Fruit fly (Drosophila melanogaster) whole organism, embryonic: ENCODE measurements around the gene Nulp1.

Source experiments
- BEAF-32 ChIP-seq: fragments of 200-800 bp; sonication (Bioruptor generic); optimal IDR thresholded peaks from 3 replicates; lab custom pipeline; 2017; ENCODE audit warnings: missing biosample characterization, missing genetic modification characterization, mild to moderate bottlenecking, moderate library complexity, missing genetic modification reagents
- CG10959 ChIP-seq: fragments of 200-800 bp; sonication (Bioruptor generic); IDR thresholded peaks from 2 replicates; pipeline ENCODE4 v1.3.6; 2022; ENCODE audit warnings: missing biosample characterization, missing genetic modification characterization
- CG11093 ChIP-seq: fragments of 200-800 bp; sonication (Bioruptor generic); IDR thresholded peaks from 3 replicates; pipeline ENCODE4 v1.3.6; 2022; ENCODE audit warnings: missing biosample characterization, missing genetic modification characterization
- CG12659 ChIP-seq: fragments of 200-800 bp; sonication (Bioruptor generic); optimal IDR thresholded peaks from 3 replicates; lab custom pipeline; 2017; ENCODE audit warnings: mild to moderate bottlenecking, missing biosample characterization, missing genetic modification reagents, missing genetic modification characterization
- CG15601 ChIP-seq: fragments of 200-800 bp; sonication (Bioruptor generic); optimal IDR thresholded peaks from 3 replicates; lab custom pipeline; 2019; ENCODE audit warnings: missing biosample characterization, mild to moderate bottlenecking, missing genetic modification characterization, moderate library complexity
- CG18619 ChIP-seq: fragments of 200-800 bp; sonication (Bioruptor generic); optimal IDR thresholded peaks from 3 replicates; lab custom pipeline; 2017; ENCODE audit warnings: missing biosample characterization, mild to moderate bottlenecking, missing genetic modification characterization
- CG32532 ChIP-seq: fragments of 200-800 bp; sonication (Bioruptor generic); IDR thresholded peaks from 2 replicates; pipeline ENCODE4 v1.3.6; 2022; ENCODE audit warnings: missing biosample characterization, missing genetic modification characterization
- CG33557 ChIP-seq: fragments of 200-800 bp; sonication (Bioruptor generic); optimal IDR thresholded peaks from 2 replicates; lab custom pipeline; 2019; ENCODE audit warnings: missing biosample characterization, mild to moderate bottlenecking, missing genetic modification characterization, moderate library complexity
- CG34422 ChIP-seq: fragments of 200-800 bp; sonication (Bioruptor generic); IDR thresholded peaks from 3 replicates; pipeline ENCODE4 v1.3.6; 2022; ENCODE audit warnings: missing biosample characterization, missing genetic modification characterization
- CG3726 ChIP-seq: fragments of 200-800 bp; sonication (Bioruptor generic); IDR thresholded peaks from 3 replicates; pipeline ENCODE4, ENCODE4 v1.3.6; 2022; ENCODE audit warnings: missing biosample characterization, missing genetic modification characterization
- CG3995 ChIP-seq: fragments of 200-800 bp; sonication (Bioruptor generic); optimal IDR thresholded peaks from 3 replicates; lab custom pipeline; 2016; ENCODE audit warnings: missing biosample characterization, missing genetic modification characterization
- CG6175 ChIP-seq: fragments of 200-800 bp; sonication (Bioruptor generic); IDR thresholded peaks from 3 replicates; pipeline ENCODE4 v1.3.6; 2022; ENCODE audit warnings: missing biosample characterization, missing genetic modification characterization
- CG6272 ChIP-seq: fragments of 200-800 bp; sonication (Bioruptor generic); IDR thresholded peaks from 2 replicates; pipeline ENCODE4 v1.3.6; 2022; ENCODE audit warnings: missing biosample characterization, missing genetic modification characterization
- CG6683 ChIP-seq: fragments of 200-800 bp; sonication (Bioruptor generic); optimal IDR thresholded peaks from 2 replicates; lab custom pipeline; 2017; ENCODE audit warnings: missing biosample characterization, mild to moderate bottlenecking, missing genetic modification characterization, missing genetic modification reagents
- CG7839 ChIP-seq: fragments of 200-800 bp; sonication (Bioruptor generic); optimal IDR thresholded peaks from 3 replicates; lab custom pipeline; 2018; ENCODE audit warnings: missing biosample characterization, mild to moderate bottlenecking, missing genetic modification characterization, moderate library complexity
- CG8944 ChIP-seq: fragments of 200-800 bp; sonication (Bioruptor generic); optimal IDR thresholded peaks from 3 replicates; lab custom pipeline; 2016; ENCODE audit warnings: missing biosample characterization, missing genetic modification characterization
- CG9437 ChIP-seq: fragments of 200-800 bp; sonication (Bioruptor generic); optimal IDR thresholded peaks from 2 replicates; lab custom pipeline; 2018; ENCODE audit warnings: missing biosample characterization, mild to moderate bottlenecking, missing genetic modification characterization
- CG9817 ChIP-seq: fragments of 200-800 bp; sonication (Bioruptor generic); optimal IDR thresholded peaks from 2 replicates; lab custom pipeline; 2018; ENCODE audit warnings: missing biosample characterization, mild to moderate bottlenecking, missing genetic modification characterization, moderate library complexity
- Dbx ChIP-seq: fragments of 200-800 bp; sonication (Bioruptor generic); IDR thresholded peaks from 3 replicates; pipeline ENCODE4 v1.3.6; 2022; ENCODE audit warnings: missing biosample characterization, missing genetic modification characterization
- Drgx ChIP-seq: fragments of 200-800 bp; sonication (Bioruptor generic); IDR thresholded peaks from 2 replicates; pipeline ENCODE4 v1.3.6; 2022; ENCODE audit warnings: missing biosample characterization, missing genetic modification characterization
- ERR ChIP-seq: fragments of 200-800 bp; sonication (Bioruptor generic); optimal IDR thresholded peaks from 2 replicates; lab custom pipeline; 2016; ENCODE audit warnings: missing biosample characterization, missing genetic modification characterization
- Eip74EF ChIP-seq, 2 experiments: fragments of 200-800 bp in 1 of 2; fragments of >200 bp in 1 of 2; sonication (Bioruptor generic) in 1 of 2; optimal IDR thresholded peaks; 2 replicates each; lab custom pipeline; 2017 to 2019; ENCODE audit warnings: missing biosample characterization in 2 of 2, missing genetic modification characterization in 2 of 2, mild to moderate bottlenecking in 1 of 2, moderate library complexity in 1 of 2
- HmgZ ChIP-seq: fragments of 200-800 bp; sonication (Bioruptor generic); optimal IDR thresholded peaks from 2 replicates; lab custom pipeline; 2018; ENCODE audit warnings: missing biosample characterization, mild to moderate bottlenecking, missing genetic modification characterization
- Hr3 ChIP-seq: fragments of 200-800 bp; sonication (Bioruptor generic); optimal IDR thresholded peaks from 3 replicates; lab custom pipeline; 2016; ENCODE audit warnings: missing biosample characterization, missing genetic modification characterization
- Hr78 ChIP-seq, 2 experiments: fragments of 200-800 bp in 1 of 2; fragments of >200 bp in 1 of 2; sonication (Bioruptor generic) in 1 of 2; optimal IDR thresholded peaks; 2 replicates each; lab custom pipeline; 2017 to 2019; ENCODE audit warnings: missing biosample characterization in 2 of 2, missing genetic modification characterization in 2 of 2, mild to moderate bottlenecking in 1 of 2, moderate library complexity in 1 of 2
- Mad ChIP-seq: fragments of 200-800 bp; sonication (Bioruptor generic); optimal IDR thresholded peaks from 2 replicates; lab custom pipeline; 2016; ENCODE audit warnings: missing biosample characterization, missing genetic modification characterization
- Ravus ChIP-seq: fragments of 200-800 bp; sonication (Bioruptor generic); IDR thresholded peaks from 2 replicates; pipeline ENCODE4 v1.3.6; 2022; ENCODE audit warnings: missing biosample characterization, missing genetic modification characterization
- Six4 ChIP-seq: fragments of 200-800 bp; sonication (Bioruptor generic); optimal IDR thresholded peaks from 2 replicates; lab custom pipeline; 2016; ENCODE audit warnings: missing biosample characterization, missing genetic modification characterization
- Spps ChIP-seq: fragments of 200-800 bp; sonication (Bioruptor generic); optimal IDR thresholded peaks from 2 replicates; lab custom pipeline; 2018; ENCODE audit warnings: missing biosample characterization, mild to moderate bottlenecking, missing genetic modification characterization
- Vsx1 ChIP-seq: fragments of 200-800 bp; sonication (Bioruptor generic); optimal IDR thresholded peaks from 2 replicates; lab custom pipeline; 2017; ENCODE audit warnings: missing biosample characterization, mild to moderate bottlenecking, missing genetic modification characterization, missing genetic modification reagents
- bigmax ChIP-seq: fragments of 200-800 bp; sonication (Bioruptor generic); optimal IDR thresholded peaks from 2 replicates; lab custom pipeline; 2018; ENCODE audit warnings: missing biosample characterization, mild to moderate bottlenecking, missing genetic modification characterization
- chn ChIP-seq: fragments of 200-800 bp; sonication (Bioruptor generic); optimal IDR thresholded peaks from 2 replicates; lab custom pipeline; 2016; ENCODE audit warnings: missing biosample characterization, missing genetic modification characterization
- crc ChIP-seq: fragments of 200-800 bp; sonication (Bioruptor generic); optimal IDR thresholded peaks from 2 replicates; lab custom pipeline; 2016; ENCODE audit warnings: missing biosample characterization, missing genetic modification characterization
- dpn ChIP-seq, 2 experiments: fragments of 200-800 bp; sonication (Bioruptor generic); optimal IDR thresholded peaks; 3 replicates each; lab custom pipeline; 2016; ENCODE audit warnings: missing biosample characterization in 2 of 2, missing genetic modification characterization in 2 of 2
- fd102C ChIP-seq: fragments of 200-800 bp; sonication (Bioruptor generic); optimal IDR thresholded peaks from 2 replicates; lab custom pipeline; 2018; ENCODE audit warnings: missing biosample characterization, mild to moderate bottlenecking, missing genetic modification characterization, moderate library complexity
- h ChIP-seq: fragments of >200 bp; optimal IDR thresholded peaks from 2 replicates; lab custom pipeline; 2017
- kah ChIP-seq: fragments of 200-800 bp; sonication (Bioruptor generic); optimal IDR thresholded peaks from 2 replicates; lab custom pipeline; 2018; ENCODE audit warnings: missing biosample characterization, mild to moderate bottlenecking, missing genetic modification characterization
- klu ChIP-seq: fragments of 200-800 bp; sonication (Bioruptor generic); IDR thresholded peaks from 2 replicates; pipeline ENCODE4 v1.3.6; 2022; ENCODE audit warnings: missing biosample characterization, missing genetic modification characterization
- knrl ChIP-seq: fragments of 200-800 bp; sonication (Bioruptor generic); IDR thresholded peaks from 3 replicates; pipeline ENCODE4 v1.3.6; 2022; ENCODE audit warnings: missing biosample characterization, missing genetic modification characterization; ENCODE audit not compliant: partially characterized antibody
- maf-S ChIP-seq: fragments of 200-800 bp; sonication (Bioruptor generic); optimal IDR thresholded peaks from 2 replicates; lab custom pipeline; 2016; ENCODE audit warnings: missing biosample characterization, missing genetic modification characterization
- sc ChIP-seq, 3 experiments: fragments of >200 bp in 2 of 3; fragments of 200-800 bp in 1 of 3; sonication (Bioruptor generic) in 1 of 3; optimal IDR thresholded peaks; 2 replicates in 2 of 3; 3 replicates in 1 of 3; lab custom pipeline; 2017; ENCODE audit warnings: mild to moderate bottlenecking in 1 of 3, missing biosample characterization in 1 of 3, missing genetic modification characterization in 1 of 3, missing genetic modification reagents in 1 of 3
- sim ChIP-seq: fragments of 200-800 bp; sonication (Bioruptor generic); IDR thresholded peaks from 2 replicates; pipeline ENCODE4 v1.3.6; 2022; ENCODE audit warnings: missing biosample characterization, missing genetic modification characterization
- sisA ChIP-seq: fragments of 200-800 bp; sonication (Bioruptor generic); IDR thresholded peaks from 2 replicates; pipeline ENCODE4 v1.3.6; 2022; ENCODE audit warnings: missing biosample characterization, missing genetic modification characterization
- slou ChIP-seq: fragments of 200-800 bp; sonication (Bioruptor generic); optimal IDR thresholded peaks from 3 replicates; lab custom pipeline; 2016; ENCODE audit warnings: missing biosample characterization, missing genetic modification characterization
- unc-4 ChIP-seq: fragments of 200-800 bp; sonication (Bioruptor generic); IDR thresholded peaks from 2 replicates; pipeline ENCODE4 v1.3.6; 2022; ENCODE audit warnings: missing biosample characterization, missing genetic modification characterization; ENCODE audit not compliant: partially characterized antibody

Nulp1 gene

dm6 chr3L:8153206-8153996, 43.2 kb downstream of the Nulp1 start (continued):
- TF ChIP-seq BEAF-32 (GFP tag; lab: Kevin White, UChicago): no peak
- no peak for TF ChIP-seq Ravus (GFP tag; lab: Robert Waterston, UW)
- no peak for TF ChIP-seq CG6683 (GFP tag; lab: Kevin White, UChicago)
- TF ChIP-seq Drgx (GFP tag; lab: Robert Waterston, UW): peak; percentile 97
- no peak for TF ChIP-seq CG32532 (GFP tag; lab: Robert Waterston, UW)
- TF ChIP-seq HmgZ (tag; lab: Kevin White, UChicago): no peak
- TF ChIP-seq crc (GFP tag; lab: Kevin White, UChicago): no peak
- TF ChIP-seq Hr78 (GFP tag; optimal IDR thresholded peaks at IDR 0.05; lab: Kevin White, UChicago): no peak
- TF ChIP-seq klu (GFP tag; lab: Robert Waterston, UW): no peak
- peak in 1 of 2 experiments; percentile 40 for TF ChIP-seq Eip74EF (GFP tag; optimal IDR thresholded peaks at IDR 0.05; lab: Kevin White, UChicago)
- no peak for TF ChIP-seq CG10959 (GFP tag; lab: Robert Waterston, UW)
- no peak for TF ChIP-seq knrl (GFP tag; lab: Robert Waterston, UW)
- TF ChIP-seq CG9817 (tag; lab: Kevin White, UChicago): peak; percentile 20
- TF ChIP-seq chn (GFP tag; lab: Kevin White, UChicago): no peak
- no peak for TF ChIP-seq h
- no peak for TF ChIP-seq CG3726 (GFP tag; lab: Robert Waterston, UW)
- no peak for TF ChIP-seq bigmax (GFP tag; lab: Kevin White, UChicago)
- TF ChIP-seq CG15601: no peak
- peak; percentile 46 for TF ChIP-seq kah (GFP tag; lab: Kevin White, UChicago)
- TF ChIP-seq CG7839 (tag; lab: Kevin White, UChicago): peak; percentile 58
- peak; percentile 43 for TF ChIP-seq CG9437 (GFP tag; lab: Kevin White, UChicago)
- peak; percentile 42 for TF ChIP-seq Mad (GFP tag; lab: Kevin White, UChicago)
- peak; percentile 58 for TF ChIP-seq CG12659 (GFP tag; lab: Kevin White, UChicago)
- TF ChIP-seq dpn (GFP tag; optimal IDR thresholded peaks at IDR 0.05; lab: Kevin White, UChicago): peak; percentile 36 to 51
- no peak for TF ChIP-seq unc-4 (GFP tag; lab: Robert Waterston, UW)
- peak; percentile 70; the same call in 2 of the 3 replicates for TF ChIP-seq CG34422 (GFP tag; lab: Robert Waterston, UW)
- TF ChIP-seq ERR (GFP tag; lab: Kevin White, UChicago): no peak
- no peak for TF ChIP-seq Spps (tag; lab: Kevin White, UChicago)
- TF ChIP-seq CG18619 (GFP tag; lab: Kevin White, UChicago): peak; percentile 30
- TF ChIP-seq CG8944 (GFP tag; lab: Kevin White, UChicago): peak; percentile 42
- peak; percentile 1 for TF ChIP-seq Six4
- TF ChIP-seq CG6175 (GFP tag; lab: Robert Waterston, UW): peak; percentile 53; the same call in 1 of the 3 replicates
- no peak for TF ChIP-seq CG33557
- no peak for TF ChIP-seq sim (GFP tag; lab: Robert Waterston, UW)
- no peak for TF ChIP-seq Vsx1 (GFP tag; lab: Kevin White, UChicago)
- no peak for TF ChIP-seq CG3995 (GFP tag; lab: Kevin White, UChicago)
- TF ChIP-seq CG6272 (GFP tag; lab: Robert Waterston, UW): no peak
- TF ChIP-seq maf-S (GFP tag; lab: Kevin White, UChicago): no peak
- TF ChIP-seq Dbx (GFP tag; lab: Robert Waterston, UW): no peak
- peak; percentile 43 for TF ChIP-seq Hr3
- no peak for TF ChIP-seq slou
- no peak for TF ChIP-seq sc (optimal IDR thresholded peaks at IDR 0.05; lab: Kevin White, UChicago)
- peak; percentile 1 for TF ChIP-seq sc (GFP tag; optimal IDR thresholded peaks at IDR 0.05; lab: Kevin White, UChicago)
- TF ChIP-seq sisA: peak; percentile 68
- TF ChIP-seq fd102C (GFP tag; lab: Kevin White, UChicago): no peak
- TF ChIP-seq CG11093: peak; percentile 26; the same call in 1 of the 3 replicates
